Worm (Caenorhabditis elegans): ENCODE data around the gene ncs-4.

- TF ChIP-seq nfyb-1 (GFP tag; IDR thresholded peaks at IDR 0.05) (no peak), pha-4 (tag; optimal IDR thresholded peaks at IDR 0.05) (no peak), ceh-40 (GFP tag; IDR thresholded peaks at IDR 0.05) (no peak), ceh-79 (tag; optimal IDR thresholded peaks at IDR 0.05) (no peak)
These were observed 35.1 kb upstream of the ncs-4 start for ce11 chrX:10141264-10141663.

Measured in whole organism, young adult.